Fruit fly (Drosophila melanogaster): ENCODE measurements around the gene CG4854.

CG4854 gene

DNA sequence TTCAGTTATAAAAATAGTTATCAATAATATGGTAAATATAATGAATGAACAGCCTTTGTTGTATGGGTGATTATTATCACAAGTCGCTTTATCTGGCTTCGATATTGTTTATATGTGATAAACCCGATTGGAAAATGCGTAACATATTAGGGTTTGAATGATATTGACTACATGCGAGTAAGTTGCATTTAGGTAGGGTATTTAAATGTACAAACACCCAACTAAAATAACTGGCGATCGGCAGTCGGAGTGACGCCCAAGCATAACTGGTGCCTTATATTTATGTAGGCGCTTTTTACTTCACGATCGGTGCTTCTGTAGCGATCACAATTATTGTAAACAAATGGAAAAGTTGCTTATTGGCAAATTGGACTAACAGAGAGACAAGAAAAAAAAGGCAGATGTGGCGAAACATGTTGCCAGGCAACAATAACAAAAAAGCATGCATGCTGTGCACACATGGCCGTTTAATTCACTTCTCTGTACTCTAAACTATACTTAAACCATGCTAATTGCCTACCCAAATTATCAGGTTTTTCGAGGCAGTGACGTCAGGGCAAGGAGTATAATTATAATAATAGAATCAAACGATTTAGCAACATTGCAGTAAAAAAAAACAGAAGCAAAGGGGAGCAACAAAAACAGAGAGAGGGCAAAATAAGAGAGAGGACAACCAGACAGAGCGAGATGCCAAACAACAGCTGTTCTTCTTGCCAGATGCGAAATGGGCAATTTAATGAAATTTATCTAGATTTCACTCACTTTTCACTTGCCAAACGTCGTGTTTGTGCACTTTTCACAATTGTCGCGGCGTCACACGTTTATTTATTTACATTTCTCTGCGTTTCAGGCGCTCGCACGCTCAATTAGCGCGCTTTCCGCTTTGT is 20.2 kb upstream of the CG4854 start:
- TF ChIP-seq CG6276 (GFP tag; optimal IDR thresholded peaks at IDR 0.05) (peak; percentile 39), spab (GFP tag; optimal IDR thresholded peaks at IDR 0.05) (no peak), CG4318 (GFP tag; optimal IDR thresholded peaks at IDR 0.05) (no peak), CG32006 (GFP tag; optimal IDR thresholded peaks at IDR 0.05) (no peak), dsx (GFP tag; optimal IDR thresholded peaks at IDR 0.05; ENCODE audit: poor library complexity, severe bottlenecking) (no peak), CG15336 (GFP tag; IDR thresholded peaks at IDR 0.05) (no peak), CG6854 (GFP tag; optimal IDR thresholded peaks at IDR 0.05) (no peak), pdm3 (GFP tag; optimal IDR thresholded peaks at IDR 0.05) (no peak), CG9139 (GFP tag; optimal IDR thresholded peaks at IDR 0.05) (peak; percentile 16), OdsH (GFP tag; optimal IDR thresholded peaks at IDR 0.05) (no peak), ss (GFP tag; optimal IDR thresholded peaks at IDR 0.05) (peak; percentile 3 to 52), CG3032 (tag; optimal IDR thresholded peaks at IDR 0.05) (no peak), dac (GFP tag; optimal IDR thresholded peaks at IDR 0.05) (no peak), CG1621 (tag; optimal IDR thresholded peaks at IDR 0.05) (no peak), CG3919 (GFP tag; optimal IDR thresholded peaks at IDR 0.05) (no peak), CG8319 (GFP tag; optimal IDR thresholded peaks at IDR 0.05) (no peak), Eip75B (GFP tag; optimal IDR thresholded peaks at IDR 0.05) (no peak), Eip78C (GFP tag) (no peak), Hr4 (GFP tag; optimal IDR thresholded peaks at IDR 0.05) (no peak), CG8632 (GFP tag; optimal IDR thresholded peaks at IDR 0.05) (no peak), Smox (GFP tag; optimal IDR thresholded peaks at IDR 0.05) (no peak), CG10631 (GFP tag; optimal IDR thresholded peaks at IDR 0.05) (no peak), lz (GFP tag; optimal IDR thresholded peaks at IDR 0.05) (no peak), Sox102F (GFP tag; optimal IDR thresholded peaks at IDR 0.05) (no peak), CG10669 (GFP tag; optimal IDR thresholded peaks at IDR 0.05) (no peak), fd59A (GFP tag; optimal IDR thresholded peaks at IDR 0.05) (no peak), vri (GFP tag; optimal IDR thresholded peaks at IDR 0.05) (no peak), achi (GFP tag; optimal IDR thresholded peaks at IDR 0.05) (no peak), fkh (GFP tag; optimal IDR thresholded peaks at IDR 0.05) (no peak), topi (GFP tag; optimal IDR thresholded peaks at IDR 0.05) (no peak), Ets96B (tag; optimal IDR thresholded peaks at IDR 0.05) (peak; percentile 22), esn (GFP tag; optimal IDR thresholded peaks at IDR 0.05) (no peak), acj6 (GFP tag; optimal IDR thresholded peaks at IDR 0.05) (no peak), Blimp-1 (GFP tag; optimal IDR thresholded peaks at IDR 0.05) (no peak), Lpt (GFP tag; optimal IDR thresholded peaks at IDR 0.05) (no peak), CG7368 (GFP tag; optimal IDR thresholded peaks at IDR 0.05) (no peak), Gug (GFP tag; IDR thresholded peaks at IDR 0.05) (no peak), CG16779 (tag; optimal IDR thresholded peaks at IDR 0.05) (peak; percentile 39), Ets21C (GFP tag; optimal IDR thresholded peaks at IDR 0.05) (no peak), Sox15 (GFP tag; optimal IDR thresholded peaks at IDR 0.05) (no peak), Hr38 (GFP tag; optimal IDR thresholded peaks at IDR 0.05) (no peak), salr (GFP tag; optimal IDR thresholded peaks at IDR 0.05) (no peak), Met (GFP tag; optimal IDR thresholded peaks at IDR 0.05) (no peak), fd85E (GFP tag; optimal IDR thresholded peaks at IDR 0.05) (no peak), CG11294 (GFP tag; IDR thresholded peaks at IDR 0.05) (no peak), CG8119 (GFP tag; IDR thresholded peaks at IDR 0.05) (no peak), CG11902 (GFP tag; optimal IDR thresholded peaks at IDR 0.05) (no peak), Eip93F (GFP tag; optimal IDR thresholded peaks at IDR 0.05) (no peak), svp (GFP tag) (peak; percentile 18), CG6163 (GFP tag; IDR thresholded peaks at IDR 0.05) (no peak), CG6808 (GFP tag; optimal IDR thresholded peaks at IDR 0.05) (peak; percentile 42)

Data from whole organism, prepupa.